Worm (Caenorhabditis elegans) whole organism, L4 larva: ENCODE data around the gene T15H9.5.
A peak's percentile ranks its signal among the peaks of the same experiment; 100 is the strongest.

Experiments used
- T20F7.1 ChIP-seq: fragments of 200-800 bp; sonication (Bioruptor generic); optimal IDR thresholded peaks from 2 replicates; lab custom pipeline; 2018; ENCODE audit warnings: mild to moderate bottlenecking, missing genetic modification characterization, missing compliant biosample characterization
- Y48G9A.11 ChIP-seq: fragments of 200-800 bp; sonication (Bioruptor generic); IDR thresholded peaks from 2 replicates; pipeline ENCODE4 v1.3.6; 2022; ENCODE audit warnings: missing genetic modification reagents, missing genetic modification characterization, missing compliant biosample characterization
- Y5F2A.4 ChIP-seq: fragments of 200-800 bp; sonication (Bioruptor generic); optimal IDR thresholded peaks from 2 replicates; lab custom pipeline; 2018; ENCODE audit warnings: mild to moderate bottlenecking, missing genetic modification characterization, missing compliant biosample characterization
- Y75B8A.6 ChIP-seq: fragments of 200-800 bp; sonication (Bioruptor generic); IDR thresholded peaks from 2 replicates; pipeline ENCODE4 v1.3.6; 2022; ENCODE audit warnings: missing genetic modification reagents, missing genetic modification characterization, missing compliant biosample characterization
- aha-1 ChIP-seq: fragments of 150-350 bp; peaks from one replicate; lab custom pipeline; 2014; ENCODE audit warnings: missing biosample characterization, missing genetic modification characterization
- aly-2 ChIP-seq: sonication (generic microtip); optimal IDR thresholded peaks from 2 replicates; lab custom pipeline; 2018; ENCODE audit warnings: missing biosample characterization, missing genetic modification characterization
- arid-1 ChIP-seq: fragments of 200-800 bp; sonication (Bioruptor generic); conservative IDR thresholded peaks from 2 replicates; pipeline ENCODE4 v1.3.6; 2022; ENCODE audit warnings: missing genetic modification reagents, missing genetic modification characterization, missing compliant biosample characterization
- ceh-28 ChIP-seq: fragments of 150-350 bp; optimal IDR thresholded peaks from 2 replicates; lab custom pipeline; 2014; ENCODE audit warnings: missing biosample characterization, missing genetic modification reagents, missing genetic modification characterization
- cey-2 ChIP-seq: sonication (generic microtip); optimal IDR thresholded peaks from 3 replicates; lab custom pipeline; 2017; ENCODE audit warnings: missing genetic modification characterization, mild to moderate bottlenecking, missing compliant biosample characterization, antibody characterized with exemption, borderline replicate concordance; ENCODE audit not compliant: insufficient read depth
- daf-16 ChIP-seq, 3 experiments: sonication (generic microtip); optimal IDR thresholded peaks; 2 replicates each; lab custom pipeline; 2016 to 2017; ENCODE audit warnings: missing genetic modification characterization in 3 of 3, missing genetic modification reagents in 3 of 3, mild to moderate bottlenecking in 2 of 3, missing compliant biosample characterization in 2 of 3, missing biosample characterization in 1 of 3, moderate library complexity in 1 of 3
- daf-8 ChIP-seq: fragments of 200-800 bp; sonication (Bioruptor generic); IDR thresholded peaks from 2 replicates; pipeline ENCODE4 v1.3.6; 2022; ENCODE audit warnings: missing genetic modification characterization, missing compliant biosample characterization
- dmd-6 ChIP-seq: fragments of 200-800 bp; sonication (Bioruptor generic); IDR thresholded peaks from 2 replicates; pipeline ENCODE4 v1.3.6; 2022; ENCODE audit warnings: missing genetic modification reagents, missing genetic modification characterization, missing compliant biosample characterization
- dpl-1 ChIP-seq: fragments of 150-350 bp; optimal IDR thresholded peaks from 2 replicates; lab custom pipeline; 2014; ENCODE audit warnings: missing biosample characterization, missing genetic modification reagents, missing genetic modification characterization
- dve-1 ChIP-seq: sonication (generic microtip); optimal IDR thresholded peaks from 2 replicates; lab custom pipeline; 2017; ENCODE audit warnings: antibody characterized with exemption, mild to moderate bottlenecking, missing genetic modification characterization, missing compliant biosample characterization; ENCODE audit not compliant: insufficient read depth
- fos-1 ChIP-seq: fragments of 150-350 bp; optimal IDR thresholded peaks from 2 replicates; lab custom pipeline; 2014; ENCODE audit warnings: missing biosample characterization, missing genetic modification characterization
- hlh-30 ChIP-seq: sonication (generic microtip); optimal IDR thresholded peaks from 2 replicates; lab custom pipeline; 2017; ENCODE audit warnings: antibody characterized with exemption, mild to moderate bottlenecking, missing genetic modification characterization, missing compliant biosample characterization; ENCODE audit not compliant: insufficient read depth
- hmg-1.1 ChIP-seq: fragments of 200-800 bp; sonication (Bioruptor generic); IDR thresholded peaks from 2 replicates; pipeline ENCODE4 v1.3.6; 2022; ENCODE audit warnings: missing genetic modification reagents, missing genetic modification characterization, missing compliant biosample characterization
- jun-1 ChIP-seq: fragments of 150-350 bp; optimal IDR thresholded peaks from 2 replicates; lab custom pipeline; 2014; ENCODE audit warnings: missing biosample characterization, missing genetic modification reagents, missing genetic modification characterization
- lim-7 ChIP-seq: fragments of 200-800 bp; sonication (Bioruptor generic); IDR thresholded peaks from 2 replicates; pipeline ENCODE4 v1.3.6; 2022; ENCODE audit warnings: missing genetic modification characterization, missing compliant biosample characterization
- lin-1 ChIP-seq: fragments of 200-800 bp; sonication (Bioruptor generic); IDR thresholded peaks from 2 replicates; pipeline ENCODE4 v1.3.6; 2022; ENCODE audit warnings: missing genetic modification reagents, missing genetic modification characterization, missing compliant biosample characterization
- lin-15B ChIP-seq: fragments of 150-350 bp; sonication (generic microtip); optimal IDR thresholded peaks from 3 replicates; lab custom pipeline; 2014; ENCODE audit warnings: missing biosample characterization, missing genetic modification characterization
- lin-38 ChIP-seq: fragments of 200-800 bp; sonication (Bioruptor generic); IDR thresholded peaks from 2 replicates; pipeline ENCODE4 v1.3.6; 2022; ENCODE audit warnings: missing genetic modification reagents, missing genetic modification characterization, missing compliant biosample characterization
- lsy-2 ChIP-seq, 2 experiments: fragments of 150-350 bp in 1 of 2; sonication (generic microtip) in 1 of 2; optimal IDR thresholded peaks; 2 replicates each; lab custom pipeline; 2014 to 2017; ENCODE audit warnings: missing biosample characterization in 2 of 2, missing genetic modification characterization in 2 of 2
- mxl-3 ChIP-seq: fragments of 200-800 bp; sonication (Bioruptor generic); optimal IDR thresholded peaks from 2 replicates; lab custom pipeline; 2018; ENCODE audit warnings: mild to moderate bottlenecking, missing genetic modification characterization, missing compliant biosample characterization
- nhr-102 ChIP-seq: sonication (generic microtip); optimal IDR thresholded peaks from 2 replicates; lab custom pipeline; 2016; ENCODE audit warnings: mild to moderate bottlenecking, missing genetic modification characterization, moderate library complexity, missing compliant biosample characterization
- nhr-28 ChIP-seq: fragments of 150-350 bp; optimal IDR thresholded peaks from 2 replicates; lab custom pipeline; 2014; ENCODE audit warnings: missing biosample characterization, missing genetic modification characterization
- nhr-48 ChIP-seq: sonication (generic microtip); optimal IDR thresholded peaks from 2 replicates; lab custom pipeline; 2016; ENCODE audit warnings: mild to moderate bottlenecking, missing genetic modification characterization, missing compliant biosample characterization
- nhr-6 ChIP-seq: fragments of 150-350 bp; optimal IDR thresholded peaks from 2 replicates; lab custom pipeline; 2014; ENCODE audit warnings: missing biosample characterization, missing genetic modification characterization
- nhr-76 ChIP-seq: fragments of 150-350 bp; optimal IDR thresholded peaks from 2 replicates; lab custom pipeline; 2014; ENCODE audit warnings: missing biosample characterization, missing genetic modification characterization
- pha-4 ChIP-seq, 2 experiments: fragments of 150-350 bp in 1 of 2; fragments of 200-800 bp in 1 of 2; sonication (Bioruptor generic) in 1 of 2; IDR thresholded peaks in 1 of 2; optimal IDR thresholded peaks in 1 of 2; 2 replicates each; pipeline versions ENCODE4 v1.3.6 to Lab custom; 2014 to 2022; ENCODE audit warnings: missing genetic modification characterization in 2 of 2, missing genetic modification reagents in 2 of 2, missing biosample characterization in 1 of 2, missing compliant biosample characterization in 1 of 2
- php-3 ChIP-seq: fragments of 200-800 bp; sonication (Bioruptor generic); IDR thresholded peaks from 2 replicates; pipeline ENCODE4 v1.3.6; 2022; ENCODE audit warnings: missing genetic modification reagents, missing genetic modification characterization, missing compliant biosample characterization
- pqm-1 ChIP-seq: sonication (generic microtip); optimal IDR thresholded peaks from 2 replicates; lab custom pipeline; 2017; ENCODE audit warnings: missing biosample characterization, missing genetic modification characterization
- sdz-12 ChIP-seq: fragments of 200-800 bp; sonication (Bioruptor generic); optimal IDR thresholded peaks from 2 replicates; lab custom pipeline; 2018; ENCODE audit warnings: mild to moderate bottlenecking, missing genetic modification characterization, missing compliant biosample characterization
- snpc-4 ChIP-seq: fragments of 150-350 bp; optimal IDR thresholded peaks from 2 replicates; lab custom pipeline; 2014; ENCODE audit warnings: missing biosample characterization, missing genetic modification characterization
- spr-1 ChIP-seq: sonication (generic microtip); optimal IDR thresholded peaks from 2 replicates; lab custom pipeline; 2016; ENCODE audit warnings: mild to moderate bottlenecking, missing genetic modification characterization, missing compliant biosample characterization
- unc-130 ChIP-seq: sonication (generic microtip); optimal IDR thresholded peaks from 2 replicates; lab custom pipeline; 2016; ENCODE audit warnings: missing genetic modification reagents, missing genetic modification characterization, missing compliant biosample characterization
- unc-62 ChIP-seq, 3 experiments: fragments of 150-350 bp in 1 of 3; sonication (generic microtip); optimal IDR thresholded peaks in 2 of 3; peaks in 1 of 3; 1 replicate in 1 of 3; 2 replicates in 2 of 3; lab custom pipeline; 2014 to 2017; ENCODE audit warnings: missing biosample characterization in 3 of 3, missing genetic modification characterization in 3 of 3, missing genetic modification reagents in 3 of 3, missing genotype in 1 of 3

The T15H9.5 gene

DNA sequence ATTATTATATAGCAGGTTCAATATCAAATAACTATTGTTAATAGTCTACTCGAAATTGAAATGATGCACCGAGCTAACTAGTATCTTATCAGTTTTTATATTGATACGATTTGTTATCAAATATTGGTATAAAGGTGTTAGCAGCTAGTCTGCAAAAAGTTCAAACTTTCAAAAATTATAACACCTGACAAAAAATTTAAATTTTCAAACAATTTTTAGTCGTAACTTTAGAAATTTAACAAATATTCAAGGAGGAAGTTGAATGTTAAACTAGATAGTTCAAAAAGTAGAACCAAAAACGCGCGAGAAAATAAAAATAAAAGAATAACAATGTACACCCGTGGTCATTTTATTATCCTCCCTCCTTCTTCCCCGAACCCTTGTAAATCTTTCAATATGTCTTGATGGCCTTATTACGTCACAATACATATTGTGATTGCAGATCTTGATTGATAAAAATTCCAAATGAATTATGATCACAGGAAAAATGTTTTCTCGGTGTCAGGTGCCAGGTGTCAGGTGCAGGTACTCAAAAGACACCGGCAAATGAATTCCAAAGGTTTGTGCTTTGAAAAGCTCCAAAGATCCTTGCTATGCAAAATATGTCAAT lies 44.4 kb upstream of the T15H9.5 start, which contains the start of gene ZK1307.1:
Gene ZK1307.1 (minus strand): TSS at position 51 of the 610 bp plus-strand sequence.
- TF ChIP-seq php-3 (GFP tag; lab: Robert Waterston, UW) (peak; percentile 69), aly-2 (tag; lab: Kevin White, UChicago) (no peak), pqm-1 (tag; lab: Kevin White, UChicago) (peak; percentile 47), nhr-28 (tag; lab: Kevin White, UChicago) (peak; percentile 27), hlh-30 (tag; lab: Kevin White, UChicago) (peak; percentile 56)

DNA sequence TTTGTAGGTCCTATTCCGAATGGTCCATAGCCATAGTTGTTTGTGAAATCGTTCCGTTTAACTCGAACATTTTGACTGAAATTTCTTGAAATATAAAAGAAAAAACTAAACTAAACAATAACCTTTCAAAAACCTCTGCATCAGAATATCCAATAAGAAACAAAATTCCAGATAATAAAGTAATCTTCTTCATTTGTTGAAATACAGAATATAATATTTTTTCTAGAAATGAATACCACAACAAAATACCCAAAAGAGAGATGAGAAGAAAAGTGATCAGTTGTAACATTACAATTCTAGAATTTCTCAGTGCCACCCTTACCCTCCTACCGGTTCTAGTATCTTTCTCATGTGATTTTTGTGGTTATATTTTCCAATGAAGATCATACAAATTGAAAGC lies 42.4 kb upstream of the T15H9.5 start, which contains the start of gene ZK1307.2:
Gene ZK1307.2 (minus strand): TSS at position 274 of the 400 bp plus-strand sequence.
- no peak for TF ChIP-seq Y75B8A.6 (GFP tag; lab: Robert Waterston, UW)
- peak in 1 of 2 experiments; percentile 93 for TF ChIP-seq unc-62 (GFP tag; optimal IDR thresholded peaks at IDR 0.05 in 1 of 2; lab: Kevin White, UChicago)
- no peak for TF ChIP-seq unc-62 (tag; optimal IDR thresholded peaks at IDR 0.05; lab: Kevin White, UChicago)

DNA sequence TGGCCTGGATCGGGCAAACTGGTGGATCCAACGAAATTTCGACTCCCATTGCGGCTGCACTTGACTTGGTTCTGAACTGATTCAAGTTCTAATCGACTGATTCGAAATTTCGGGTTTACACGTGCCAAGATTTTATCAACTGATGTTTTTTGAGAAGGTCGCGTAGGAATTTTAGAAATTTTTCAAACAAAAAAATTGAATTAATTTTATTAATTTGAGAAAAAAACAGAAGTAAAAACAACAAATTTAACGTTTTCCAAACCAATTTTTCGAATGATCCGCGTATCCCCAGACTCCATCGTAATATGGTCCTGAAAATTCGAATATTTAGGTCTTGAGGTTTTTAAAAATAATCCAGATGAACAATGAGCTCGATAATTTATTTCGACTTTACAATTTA lies 41.7 kb upstream of the T15H9.5 start, which contains the start of gene ZK1307.3:
Gene ZK1307.3 (minus strand): TSS at position 101 of the 400 bp plus-strand sequence.
- TF ChIP-seq lim-7 (no peak), lin-1 (GFP tag; lab: Robert Waterston, UW) (no peak), daf-8 (GFP tag; lab: Robert Waterston, UW) (no peak), lin-38 (GFP tag; lab: Robert Waterston, UW) (no peak), lin-15B (tag; lab: Kevin White, UChicago) (no peak), mxl-3 (GFP tag; lab: Kevin White, UChicago) (no peak), daf-16 (GFP tag; optimal IDR thresholded peaks at IDR 0.05; lab: Kevin White, UChicago) (no peak), daf-16 (tag; optimal IDR thresholded peaks at IDR 0.05; lab: Kevin White, UChicago) (no peak), cey-2 (no peak)

DNA sequence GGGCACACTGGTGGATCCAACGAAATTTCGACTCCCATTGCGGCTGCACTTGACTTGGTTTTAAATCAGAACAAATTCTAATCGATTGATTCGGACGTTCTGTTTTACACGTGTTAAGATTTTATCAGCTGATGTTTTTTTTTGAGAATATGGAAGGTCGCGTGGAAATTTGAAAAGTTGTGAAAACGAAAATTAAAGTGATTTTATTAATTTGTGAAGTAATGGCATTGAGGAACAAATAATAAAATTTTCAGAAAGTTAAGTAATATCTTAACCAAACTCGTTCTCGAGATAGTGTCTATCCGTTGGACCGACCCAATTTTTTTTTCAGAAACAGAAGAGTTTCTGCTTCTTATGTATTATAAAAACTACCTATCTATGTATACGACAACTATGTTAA lies 40.5 kb upstream of the T15H9.5 start, which contains the start of gene ZK1307.4:
Gene ZK1307.4 (minus strand): TSS at position 101 of the 400 bp plus-strand sequence.
- TF ChIP-seq dpl-1 (no peak), lin-1 (GFP tag; lab: Robert Waterston, UW) (no peak), spr-1 (no peak), nhr-6 (no peak), unc-130 (GFP tag; lab: Kevin White, UChicago) (no peak), nhr-48 (tag; lab: Kevin White, UChicago) (no peak), sdz-12 (GFP tag; lab: Kevin White, UChicago) (no peak), jun-1 (no peak)
- TF ChIP-seq, all 104 proteins: peak for 0

DNA sequence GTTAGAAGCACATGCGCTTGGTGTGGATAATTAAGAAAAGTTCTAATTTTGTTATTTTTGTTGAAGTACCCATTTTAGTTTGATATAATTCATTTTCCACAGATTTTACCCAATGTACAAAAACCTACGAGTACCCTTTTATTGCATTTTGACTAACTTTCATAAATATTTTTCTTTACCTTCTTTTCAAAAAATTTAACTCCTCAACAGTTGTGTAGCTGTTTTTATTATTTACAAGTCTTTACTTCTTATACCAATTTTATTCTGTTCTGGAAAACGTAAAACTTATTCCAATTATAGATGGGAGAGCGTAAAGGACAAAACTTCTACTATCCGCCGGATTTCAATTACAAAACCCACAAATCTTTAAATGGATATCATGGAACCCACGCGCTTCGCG lies 37.9 kb upstream of the T15H9.5 start, which contains the start of gene ZK1307.9:
Gene ZK1307.9 (plus strand): TSS at position 301 of the 400 bp plus-strand sequence.
- TF ChIP-seq nhr-102 (tag; lab: Kevin White, UChicago) (no peak), fos-1 (tag; lab: Kevin White, UChicago) (no peak), arid-1 (no peak), snpc-4 (no peak), Y5F2A.4 (no peak)

DNA sequence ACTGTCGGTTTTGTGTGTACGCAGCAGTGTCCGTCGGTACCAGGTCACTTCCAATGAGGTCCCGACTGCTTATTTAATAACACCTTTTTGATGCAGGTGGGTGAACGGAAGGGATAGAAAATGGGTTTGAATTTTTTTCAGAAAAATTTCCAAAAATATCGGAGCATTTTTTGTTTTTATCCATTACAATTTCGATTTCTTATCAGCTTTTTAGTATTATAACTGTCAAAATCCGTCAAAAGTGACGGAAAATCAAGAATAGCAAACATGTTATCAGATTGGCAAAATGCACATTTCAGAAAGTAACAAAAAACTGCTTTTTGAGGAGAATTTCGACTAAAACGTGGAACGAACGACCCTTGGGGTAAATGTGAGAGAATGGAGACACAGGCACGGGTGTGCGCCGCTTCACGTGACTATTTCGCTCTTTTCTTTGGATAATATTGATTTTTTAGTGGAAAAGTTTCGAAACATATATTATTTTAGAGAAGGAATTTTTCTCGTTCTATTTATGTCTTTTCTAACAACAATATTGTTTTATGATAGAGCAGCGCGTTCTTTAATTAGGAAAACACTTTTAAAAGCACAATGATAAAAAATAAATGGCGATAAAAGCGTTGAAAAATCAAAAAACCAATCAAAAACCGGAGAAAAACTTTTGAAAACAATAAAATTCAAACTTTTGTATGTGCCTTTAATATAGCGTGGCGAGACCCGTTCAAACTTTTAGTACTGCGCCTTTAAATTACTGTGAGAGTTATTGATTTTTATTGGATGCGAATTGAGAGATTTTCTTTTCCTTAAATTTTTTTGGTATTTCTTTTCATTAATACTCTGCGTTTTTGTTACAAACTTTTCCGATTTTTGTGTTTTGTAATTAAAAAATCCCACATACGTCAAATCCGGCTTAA lies 35.9 kb upstream of the T15H9.5 start, which contains the start of gene sqv-8:
Gene sqv-8 (plus strand): TSS at position 51 of the 911 bp plus-strand sequence.
- TF ChIP-seq Y48G9A.11 (GFP tag; lab: Robert Waterston, UW) = peak; percentile 8; the same call in 1 of the 2 replicates
- peak; percentile 36; the same call in 1 of the 2 replicates for TF ChIP-seq hmg-1.1 (GFP tag; lab: Robert Waterston, UW)
- TF ChIP-seq T20F7.1 (GFP tag; lab: Kevin White, UChicago) = peak; percentile 7
- TF ChIP-seq nhr-28 (tag; lab: Kevin White, UChicago) = peak; percentile 2
- peak; percentile 48 for TF ChIP-seq dve-1 (tag; lab: Kevin White, UChicago)
- TF ChIP-seq daf-16 (GFP tag; optimal IDR thresholded peaks at IDR 0.05; lab: Kevin White, UChicago) = no peak
- peak; percentile 33 for TF ChIP-seq daf-16 (tag; optimal IDR thresholded peaks at IDR 0.05; lab: Kevin White, UChicago)
- peak; percentile 1 for TF ChIP-seq ceh-28 (tag; lab: Kevin White, UChicago)
- peak in 1 of 2 experiments; percentile 39 for TF ChIP-seq lsy-2 (tag; optimal IDR thresholded peaks at IDR 0.05; lab: Kevin White, UChicago)
- peak; percentile 92 for TF ChIP-seq hlh-30 (tag; lab: Kevin White, UChicago)
- TF ChIP-seq aha-1 (tag; lab: Kevin White, UChicago) = no peak
- TF ChIP-seq pha-4 (GFP tag; IDR thresholded peaks at IDR 0.05; lab: Robert Waterston, UW) = no peak
- no peak for TF ChIP-seq pha-4 (tag; optimal IDR thresholded peaks at IDR 0.05; lab: Kevin White, UChicago)
- TF ChIP-seq dmd-6 = peak; percentile 82
- no peak for TF ChIP-seq nhr-76 (tag; lab: Kevin White, UChicago)
